Fruit fly (Drosophila melanogaster) whole organism, embryonic: ENCODE measurements around the gene CG14515.

Source experiments
- Awh ChIP-seq: fragments of 200-800 bp; sonication (Bioruptor generic); IDR thresholded peaks from 2 replicates; pipeline ENCODE4, ENCODE4 v1.3.6; 2022; ENCODE audit warnings: missing biosample characterization, missing genetic modification characterization
- Bteb2 ChIP-seq: fragments of 200-800 bp; sonication (Bioruptor generic); optimal IDR thresholded peaks from 2 replicates; lab custom pipeline; 2016; ENCODE audit warnings: missing biosample characterization, missing genetic modification characterization
- CG10366 ChIP-seq: fragments of 200-800 bp; sonication (Bioruptor generic); IDR thresholded peaks from 2 replicates; pipeline ENCODE4 v1.3.6; 2022; ENCODE audit warnings: missing biosample characterization, missing genetic modification characterization
- CG10979 ChIP-seq: fragments of 200-800 bp; sonication (Bioruptor generic); optimal IDR thresholded peaks from 2 replicates; lab custom pipeline; 2018; ENCODE audit warnings: missing biosample characterization, mild to moderate bottlenecking, missing genetic modification characterization, moderate library complexity
- CG11456 ChIP-seq: fragments of 200-800 bp; sonication (Bioruptor generic); IDR thresholded peaks from 3 replicates; pipeline ENCODE4 v1.3.6; 2022; ENCODE audit warnings: missing biosample characterization, missing genetic modification characterization
- CG11504 ChIP-seq: fragments of 200-800 bp; sonication (Bioruptor generic); optimal IDR thresholded peaks from 3 replicates; lab custom pipeline; 2019; ENCODE audit warnings: missing biosample characterization, mild to moderate bottlenecking, missing genetic modification characterization, moderate library complexity
- CG1233 ChIP-seq: fragments of 200-800 bp; sonication (Bioruptor generic); optimal IDR thresholded peaks from 4 replicates; lab custom pipeline; 2018; ENCODE audit warnings: missing biosample characterization, mild to moderate bottlenecking, missing genetic modification characterization
- CG12391 ChIP-seq: fragments of 200-800 bp; sonication (Bioruptor generic); optimal IDR thresholded peaks from 3 replicates; lab custom pipeline; 2018; ENCODE audit warnings: missing biosample characterization, mild to moderate bottlenecking, missing genetic modification characterization, moderate library complexity
- CG12744 ChIP-seq: fragments of 200-800 bp; sonication (Bioruptor generic); optimal IDR thresholded peaks from 2 replicates; lab custom pipeline; 2016; ENCODE audit warnings: missing biosample characterization, missing genetic modification characterization
- CG15601 ChIP-seq: fragments of 200-800 bp; sonication (Bioruptor generic); optimal IDR thresholded peaks from 3 replicates; lab custom pipeline; 2019; ENCODE audit warnings: missing biosample characterization, mild to moderate bottlenecking, missing genetic modification characterization, moderate library complexity
- CG1603 ChIP-seq: fragments of 200-800 bp; sonication (Bioruptor generic); optimal IDR thresholded peaks from 2 replicates; lab custom pipeline; 2019; ENCODE audit warnings: missing biosample characterization, mild to moderate bottlenecking, missing genetic modification characterization, moderate library complexity
- CG17361 ChIP-seq: fragments of 200-800 bp; sonication (Bioruptor generic); IDR thresholded peaks from 3 replicates; pipeline ENCODE4 v1.3.6; 2022; ENCODE audit warnings: missing biosample characterization, missing genetic modification characterization
- CG18764 ChIP-seq: fragments of 200-800 bp; sonication (Bioruptor generic); optimal IDR thresholded peaks from 3 replicates; lab custom pipeline; 2016; ENCODE audit warnings: missing biosample characterization, missing genetic modification characterization
- CG2678 ChIP-seq: fragments of 200-800 bp; sonication (Bioruptor generic); optimal IDR thresholded peaks from 3 replicates; lab custom pipeline; 2019; ENCODE audit warnings: missing biosample characterization, mild to moderate bottlenecking, missing genetic modification characterization, moderate library complexity
- CG2875 ChIP-seq: fragments of 200-800 bp; sonication (Bioruptor generic); optimal IDR thresholded peaks from 2 replicates; lab custom pipeline; 2017; ENCODE audit warnings: missing biosample characterization, mild to moderate bottlenecking, missing genetic modification characterization, missing genetic modification reagents
- CG30020 ChIP-seq: fragments of 200-800 bp; optimal IDR thresholded peaks from 2 replicates; lab custom pipeline; 2019; ENCODE audit warnings: missing biosample characterization, mild to moderate bottlenecking, missing genetic modification characterization, moderate library complexity
- CG4282 ChIP-seq: fragments of 200-800 bp; sonication (Bioruptor generic); optimal IDR thresholded peaks from 2 replicates; lab custom pipeline; 2016; ENCODE audit warnings: missing biosample characterization, missing genetic modification characterization
- CG4707 ChIP-seq: fragments of 200-800 bp; sonication (Bioruptor generic); optimal IDR thresholded peaks from 2 replicates; lab custom pipeline; 2018; ENCODE audit warnings: missing biosample characterization, mild to moderate bottlenecking, missing genetic modification characterization, moderate library complexity
- CG4820 ChIP-seq: fragments of 200-800 bp; sonication (Bioruptor generic); optimal IDR thresholded peaks from 3 replicates; lab custom pipeline; 2016; ENCODE audit warnings: missing biosample characterization, missing genetic modification characterization
- CG6854 ChIP-seq: fragments of 200-800 bp; sonication (Bioruptor generic); optimal IDR thresholded peaks from 3 replicates; lab custom pipeline; 2017; ENCODE audit warnings: missing biosample characterization, mild to moderate bottlenecking, missing genetic modification characterization
- CG8290 ChIP-seq, 3 experiments: fragments of 200-800 bp; sonication (Bioruptor generic); optimal IDR thresholded peaks; 2 replicates each; lab custom pipeline; 2016 to 2019; ENCODE audit warnings: missing biosample characterization in 3 of 3, missing genetic modification characterization in 3 of 3, mild to moderate bottlenecking in 2 of 3, moderate library complexity in 1 of 3
- CG8944 ChIP-seq: fragments of 200-800 bp; sonication (Bioruptor generic); optimal IDR thresholded peaks from 3 replicates; lab custom pipeline; 2016; ENCODE audit warnings: missing biosample characterization, missing genetic modification characterization
- CG9817 ChIP-seq: fragments of 200-800 bp; sonication (Bioruptor generic); optimal IDR thresholded peaks from 2 replicates; lab custom pipeline; 2018; ENCODE audit warnings: missing biosample characterization, mild to moderate bottlenecking, missing genetic modification characterization, moderate library complexity
- CTCF ChIP-seq: fragments of 200-800 bp; sonication (Bioruptor generic); optimal IDR thresholded peaks from 2 replicates; lab custom pipeline; 2017; ENCODE audit warnings: missing biosample characterization, mild to moderate bottlenecking, missing genetic modification characterization, moderate library complexity
- Dip2 ChIP-seq: fragments of 200-800 bp; sonication (Bioruptor generic); IDR thresholded peaks from 2 replicates; pipeline ENCODE4 v1.3.6; 2022; ENCODE audit warnings: missing biosample characterization, missing genetic modification characterization
- HLHmδ ChIP-seq: fragments of 200-800 bp; sonication (Bioruptor generic); optimal IDR thresholded peaks from 2 replicates; lab custom pipeline; 2018; ENCODE audit warnings: missing biosample characterization, mild to moderate bottlenecking, missing genetic modification characterization, moderate library complexity
- Hand ChIP-seq: fragments of 200-800 bp; sonication (Bioruptor generic); optimal IDR thresholded peaks from 2 replicates; lab custom pipeline; 2017; ENCODE audit warnings: mild to moderate bottlenecking, missing biosample characterization, missing genetic modification reagents, missing genetic modification characterization
- HmgZ ChIP-seq: fragments of 200-800 bp; sonication (Bioruptor generic); optimal IDR thresholded peaks from 2 replicates; lab custom pipeline; 2018; ENCODE audit warnings: missing biosample characterization, mild to moderate bottlenecking, missing genetic modification characterization
- Hr51 ChIP-seq, 2 experiments: fragments of 200-800 bp; sonication (Bioruptor generic); optimal IDR thresholded peaks; 2 replicates in 1 of 2; 3 replicates in 1 of 2; lab custom pipeline; 2016 to 2018; ENCODE audit warnings: missing biosample characterization in 2 of 2, missing genetic modification characterization in 2 of 2, mild to moderate bottlenecking in 1 of 2, moderate library complexity in 1 of 2
- MTF-1 ChIP-seq: fragments of 200-800 bp; sonication (Bioruptor generic); optimal IDR thresholded peaks from 2 replicates; lab custom pipeline; 2018; ENCODE audit warnings: missing biosample characterization, mild to moderate bottlenecking, missing genetic modification characterization, borderline replicate concordance
- NC2α ChIP-seq: fragments of 200-800 bp; sonication (Bioruptor generic); optimal IDR thresholded peaks from 2 replicates; lab custom pipeline; 2016; ENCODE audit warnings: missing biosample characterization, missing genetic modification characterization
- Opbp ChIP-seq: fragments of 200-800 bp; sonication (Bioruptor generic); IDR thresholded peaks from 3 replicates; pipeline ENCODE4 v1.3.6; 2022; ENCODE audit warnings: missing biosample characterization, missing genetic modification characterization; ENCODE audit not compliant: partially characterized antibody
- Ravus ChIP-seq: fragments of 200-800 bp; sonication (Bioruptor generic); IDR thresholded peaks from 2 replicates; pipeline ENCODE4 v1.3.6; 2022; ENCODE audit warnings: missing biosample characterization, missing genetic modification characterization
- Sry-δ ChIP-seq: fragments of 200-800 bp; sonication (Bioruptor generic); optimal IDR thresholded peaks from 2 replicates; lab custom pipeline; 2016; ENCODE audit warnings: missing biosample characterization, missing genetic modification characterization
- Stat92E ChIP-seq, 3 experiments: fragments of >200 bp in 2 of 3; fragments of 200-800 bp in 1 of 3; sonication (Bioruptor generic) in 1 of 3; optimal IDR thresholded peaks; 2 replicates each; lab custom pipeline; 2017 to 2019; ENCODE audit warnings: missing biosample characterization in 3 of 3, missing genetic modification characterization in 3 of 3, mild to moderate bottlenecking in 1 of 3, moderate library complexity in 1 of 3
- Trl ChIP-seq, 3 experiments: fragments of >200 bp in 2 of 3; fragments of 200-800 bp in 1 of 3; sonication (Bioruptor generic) in 1 of 3; optimal IDR thresholded peaks; 2 replicates in 1 of 3; 3 replicates in 2 of 3; lab custom pipeline; 2016 to 2017; ENCODE audit warnings: missing biosample characterization in 1 of 3, missing genetic modification characterization in 1 of 3
- Vsx1 ChIP-seq: fragments of 200-800 bp; sonication (Bioruptor generic); optimal IDR thresholded peaks from 2 replicates; lab custom pipeline; 2017; ENCODE audit warnings: missing biosample characterization, mild to moderate bottlenecking, missing genetic modification characterization, missing genetic modification reagents
- ac ChIP-seq: fragments of 200-800 bp; sonication (Bioruptor generic); optimal IDR thresholded peaks from 3 replicates; lab custom pipeline; 2017; ENCODE audit warnings: missing biosample characterization, mild to moderate bottlenecking, missing genetic modification characterization
- crol ChIP-seq: fragments of 200-800 bp; sonication (Bioruptor generic); IDR thresholded peaks from 2 replicates; pipeline ENCODE4 v1.3.6; 2022; ENCODE audit warnings: missing biosample characterization, missing genetic modification characterization
- gem ChIP-seq: fragments of 200-800 bp; sonication (Bioruptor generic); optimal IDR thresholded peaks from 2 replicates; lab custom pipeline; 2019; ENCODE audit warnings: missing biosample characterization, mild to moderate bottlenecking, missing genetic modification characterization, moderate library complexity
- h ChIP-seq: fragments of >200 bp; optimal IDR thresholded peaks from 2 replicates; lab custom pipeline; 2017
- kah ChIP-seq: fragments of 200-800 bp; sonication (Bioruptor generic); optimal IDR thresholded peaks from 2 replicates; lab custom pipeline; 2018; ENCODE audit warnings: missing biosample characterization, mild to moderate bottlenecking, missing genetic modification characterization
- nerfin-1 ChIP-seq: fragments of 200-800 bp; sonication (Bioruptor generic); optimal IDR thresholded peaks from 3 replicates; lab custom pipeline; 2019; ENCODE audit warnings: missing biosample characterization, mild to moderate bottlenecking, missing genetic modification characterization, moderate library complexity
- org-1 ChIP-seq: fragments of 200-800 bp; sonication (Bioruptor generic); optimal IDR thresholded peaks from 2 replicates; lab custom pipeline; 2017; ENCODE audit warnings: missing biosample characterization, missing genetic modification characterization
- pita ChIP-seq: fragments of 200-800 bp; sonication (Bioruptor generic); optimal IDR thresholded peaks from 2 replicates; lab custom pipeline; 2017; ENCODE audit warnings: missing biosample characterization, mild to moderate bottlenecking, missing genetic modification characterization
- pnt ChIP-seq: fragments of 200-800 bp; sonication (Bioruptor generic); optimal IDR thresholded peaks from 3 replicates; lab custom pipeline; 2016; ENCODE audit warnings: missing biosample characterization, missing genetic modification characterization
- ranshi ChIP-seq: fragments of 200-800 bp; sonication (Bioruptor generic); IDR thresholded peaks from 2 replicates; pipeline ENCODE4 v1.3.6; 2022; ENCODE audit warnings: missing biosample characterization, missing genetic modification characterization
- scrt ChIP-seq: fragments of 200-800 bp; sonication (Bioruptor generic); optimal IDR thresholded peaks from 2 replicates; lab custom pipeline; 2018; ENCODE audit warnings: missing biosample characterization, mild to moderate bottlenecking, missing genetic modification characterization, moderate library complexity
- sima ChIP-seq: fragments of 200-800 bp; sonication (Bioruptor generic); optimal IDR thresholded peaks from 2 replicates; lab custom pipeline; 2016; ENCODE audit warnings: missing biosample characterization, missing genetic modification characterization
- stwl ChIP-seq: fragments of 200-800 bp; sonication (Bioruptor generic); optimal IDR thresholded peaks from 3 replicates; lab custom pipeline; 2018; ENCODE audit warnings: missing biosample characterization, mild to moderate bottlenecking, missing genetic modification characterization, moderate library complexity

The CG14515 gene

DNA sequence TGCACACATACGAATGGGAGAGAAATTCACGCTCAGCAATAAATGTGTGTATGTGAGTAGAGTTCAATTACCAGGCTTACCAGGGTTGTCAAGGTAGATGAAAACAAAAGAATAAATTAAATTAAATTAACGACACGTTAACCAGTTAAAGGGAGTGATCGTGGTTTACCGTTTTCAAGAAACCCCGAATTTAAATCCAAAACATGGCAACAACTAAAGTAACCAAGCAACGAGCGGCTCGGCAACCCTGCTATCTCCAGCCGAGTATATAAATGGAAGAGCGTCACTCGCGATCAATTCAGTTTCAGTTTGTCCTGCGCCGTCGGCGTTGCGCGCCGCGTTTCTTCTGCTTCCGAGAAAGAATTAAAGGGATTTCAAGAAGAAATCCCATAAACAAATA lies 16.9 kb downstream of the CG14515 start (continued):
- TF ChIP-seq Opbp = peak; percentile 68
- TF ChIP-seq HLHmδ (GFP tag; lab: Kevin White, UChicago) = no peak
- TF ChIP-seq pita (GFP tag; lab: Kevin White, UChicago) = no peak
- peak; percentile 99 for TF ChIP-seq org-1 (GFP tag; lab: Kevin White, UChicago)
- TF ChIP-seq HmgZ (tag; lab: Kevin White, UChicago) = peak; percentile 99
- peak; percentile 99 for TF ChIP-seq CG15601
- TF ChIP-seq CG30020 (tag; lab: Kevin White, UChicago) = peak; percentile 91
- TF ChIP-seq CTCF = peak; percentile 78
- peak; percentile 96 for TF ChIP-seq CG1603 (tag; lab: Kevin White, UChicago)
- TF ChIP-seq Bteb2 (GFP tag; lab: Kevin White, UChicago) = peak; percentile 99
- peak; percentile 100 for TF ChIP-seq ac (GFP tag; lab: Kevin White, UChicago)
- TF ChIP-seq pnt (GFP tag; lab: Kevin White, UChicago) = peak; percentile 98
- peak; percentile 99 for TF ChIP-seq CG8290 (GFP tag; optimal IDR thresholded peaks at IDR 0.05; lab: Kevin White, UChicago)
- TF ChIP-seq CG8290 (tag; optimal IDR thresholded peaks at IDR 0.05; lab: Kevin White, UChicago) = peak; percentile 97 to 99
- TF ChIP-seq Trl (optimal IDR thresholded peaks at IDR 0.05; lab: Kevin White, UChicago) = peak; percentile 39 to 41
- TF ChIP-seq Trl (GFP tag; optimal IDR thresholded peaks at IDR 0.05; lab: Kevin White, UChicago) = peak; percentile 99
- TF ChIP-seq Vsx1 = peak; percentile 98
- peak; percentile 98 for TF ChIP-seq CG4282 (GFP tag; lab: Kevin White, UChicago)
- peak; percentile 98 for TF ChIP-seq CG17361 (GFP tag; lab: Robert Waterston, UW)
- TF ChIP-seq NC2α (GFP tag; lab: Kevin White, UChicago) = peak; percentile 99
- TF ChIP-seq nerfin-1 (tag; lab: Kevin White, UChicago) = peak; percentile 98
- TF ChIP-seq ranshi = peak; percentile 99
- TF ChIP-seq Awh (GFP tag; lab: Robert Waterston, UW) = peak; percentile 99
- TF ChIP-seq CG4707 (GFP tag; lab: Kevin White, UChicago) = peak; percentile 97
- TF ChIP-seq CG11504 = peak; percentile 98
- peak; percentile 100 for TF ChIP-seq CG10979 (tag; lab: Kevin White, UChicago)
- peak; percentile 97 for TF ChIP-seq kah (GFP tag; lab: Kevin White, UChicago)
- TF ChIP-seq CG4820 = peak; percentile 99
- peak; percentile 99 for TF ChIP-seq CG10366 (GFP tag; lab: Robert Waterston, UW)
- peak; percentile 98 for TF ChIP-seq Ravus (GFP tag; lab: Robert Waterston, UW)
- peak; percentile 98 for TF ChIP-seq CG8944 (GFP tag; lab: Kevin White, UChicago)
- peak; percentile 99 for TF ChIP-seq CG1233
- TF ChIP-seq stwl = peak; percentile 97
- peak; percentile 79 for TF ChIP-seq Sry-δ (GFP tag; lab: Kevin White, UChicago)
- peak; percentile 98 for TF ChIP-seq scrt
- TF ChIP-seq Dip2 (GFP tag; lab: Robert Waterston, UW) = peak; percentile 75
- no peak for TF ChIP-seq h (lab: Kevin White, UChicago)
- TF ChIP-seq CG9817 = peak; percentile 99
- TF ChIP-seq crol (GFP tag; lab: Robert Waterston, UW) = peak; percentile 87
- TF ChIP-seq CG18764 (GFP tag; lab: Kevin White, UChicago) = peak; percentile 98
- TF ChIP-seq CG2678 = peak; percentile 99
- peak; percentile 98 for TF ChIP-seq MTF-1 (GFP tag; lab: Kevin White, UChicago)
- peak; percentile 99 for TF ChIP-seq Hr51 (GFP tag; optimal IDR thresholded peaks at IDR 0.05; lab: Kevin White, UChicago)
- peak in 1 of 3 experiments; percentile 99 for TF ChIP-seq Stat92E (GFP tag; optimal IDR thresholded peaks at IDR 0.05; lab: Kevin White, UChicago)
- peak; percentile 99 for TF ChIP-seq Hand (GFP tag; lab: Kevin White, UChicago)
- peak; percentile 99 for TF ChIP-seq CG6854
- peak; percentile 99 for TF ChIP-seq CG11456 (GFP tag; lab: Robert Waterston, UW)
- peak; percentile 99 for TF ChIP-seq CG12391 (tag; lab: Kevin White, UChicago)
- peak; percentile 99 for TF ChIP-seq gem (tag; lab: Kevin White, UChicago)
- peak; percentile 99 for TF ChIP-seq CG2875 (GFP tag; lab: Kevin White, UChicago)
- TF ChIP-seq sima (GFP tag; lab: Kevin White, UChicago) = peak; percentile 99
- peak; percentile 99 for TF ChIP-seq CG12744 (GFP tag; lab: Kevin White, UChicago)
